Worm (Caenorhabditis elegans) whole organism, young adult: Measurements from ENCODE around the gene fbxc-50.

Source experiments
- D2030.7 ChIP-seq: fragments of 200-800 bp; sonication (Bioruptor generic); IDR thresholded peaks from 2 replicates; pipeline ENCODE4 v1.3.6; 2022; ENCODE audit warnings: missing genetic modification reagents, missing genetic modification characterization, missing compliant biosample characterization
- K12H6.12 ChIP-seq: fragments of 200-800 bp; sonication (Bioruptor generic); optimal IDR thresholded peaks from 2 replicates; lab custom pipeline; 2018; ENCODE audit warnings: mild to moderate bottlenecking, missing genetic modification characterization, missing compliant biosample characterization
- akir-1 ChIP-seq: fragments of 200-800 bp; sonication (Bioruptor generic); optimal IDR thresholded peaks from 2 replicates; lab custom pipeline; 2018; ENCODE audit warnings: mild to moderate bottlenecking, missing genetic modification characterization, moderate library complexity, missing compliant biosample characterization
- aptf-2 ChIP-seq: fragments of 200-800 bp; sonication (Bioruptor generic); conservative IDR thresholded peaks from 2 replicates; pipeline ENCODE4 v1.3.6; 2022; ENCODE audit warnings: missing genetic modification reagents, missing genetic modification characterization, missing compliant biosample characterization
- attf-6 ChIP-seq: fragments of 200-800 bp; sonication (Bioruptor generic); IDR thresholded peaks from 2 replicates; pipeline ENCODE4 v1.3.6; 2022; ENCODE audit warnings: missing genetic modification reagents, missing genetic modification characterization, missing compliant biosample characterization
- bed-1 ChIP-seq: fragments of 200-800 bp; sonication (Bioruptor generic); IDR thresholded peaks from 2 replicates; pipeline ENCODE4 v1.3.6; 2022; ENCODE audit warnings: missing genetic modification reagents, missing genetic modification characterization, missing compliant biosample characterization
- cebp-1 ChIP-seq, 2 experiments: fragments of 200-800 bp in 1 of 2; sonication (Bioruptor generic) in 1 of 2; sonication (generic microtip) in 1 of 2; IDR thresholded peaks in 1 of 2; optimal IDR thresholded peaks in 1 of 2; 2 replicates each; pipeline versions ENCODE4 v1.3.6 to Lab custom; 2017 to 2022; ENCODE audit warnings: missing compliant biosample characterization in 2 of 2, missing genetic modification characterization in 2 of 2, mild to moderate bottlenecking in 1 of 2, missing genetic modification reagents in 1 of 2, moderate library complexity in 1 of 2
- cebp-2 ChIP-seq: fragments of 200-800 bp; sonication (Bioruptor generic); IDR thresholded peaks from 2 replicates; pipeline ENCODE4 v1.3.6; 2022; ENCODE audit warnings: missing genetic modification characterization, missing compliant biosample characterization
- ceh-58 ChIP-seq: fragments of 200-800 bp; sonication (Bioruptor generic); IDR thresholded peaks from 2 replicates; pipeline ENCODE4 v1.3.6; 2022; ENCODE audit warnings: missing genetic modification characterization, missing compliant biosample characterization
- dox-1 ChIP-seq: fragments of 200-800 bp; sonication (Bioruptor generic); IDR thresholded peaks from 2 replicates; pipeline ENCODE4 v1.3.6; 2022; ENCODE audit warnings: missing genetic modification reagents, missing genetic modification characterization, missing compliant biosample characterization
- dpff-1 ChIP-seq: sonication (generic microtip); optimal IDR thresholded peaks from 2 replicates; lab custom pipeline; 2017; ENCODE audit warnings: mild to moderate bottlenecking, missing genetic modification characterization, missing compliant biosample characterization
- efl-1 ChIP-seq: fragments of 150-350 bp; optimal IDR thresholded peaks from 2 replicates; lab custom pipeline; 2014; ENCODE audit warnings: missing biosample characterization, missing genetic modification reagents, missing genetic modification characterization
- fkh-3 ChIP-seq: sonication (generic microtip); optimal IDR thresholded peaks from 2 replicates; lab custom pipeline; 2016; ENCODE audit warnings: mild to moderate bottlenecking, missing genetic modification characterization, missing compliant biosample characterization
- him-1 ChIP-seq: sonication (generic microtip); optimal IDR thresholded peaks from 2 replicates; lab custom pipeline; 2016; ENCODE audit warnings: missing genotype, missing genetic modification reagents, missing genetic modification characterization, missing compliant biosample characterization
- hlh-26 ChIP-seq: fragments of 200-800 bp; sonication (Bioruptor generic); conservative IDR thresholded peaks from 2 replicates; pipeline ENCODE4 v1.3.6; 2022; ENCODE audit warnings: missing genetic modification reagents, missing genetic modification characterization, missing compliant biosample characterization
- hmg-1.2 ChIP-seq: fragments of 200-800 bp; sonication (Bioruptor generic); IDR thresholded peaks from 2 replicates; pipeline ENCODE4 v1.3.6; 2022; ENCODE audit warnings: missing genetic modification reagents, missing genetic modification characterization, missing compliant biosample characterization
- hrde-1 ChIP-seq: sonication (generic microtip); optimal IDR thresholded peaks from 2 replicates; lab custom pipeline; 2016; ENCODE audit warnings: missing genetic modification characterization, mild to moderate bottlenecking, missing compliant biosample characterization, moderate library complexity, missing genotype, missing genetic modification reagents, borderline replicate concordance
- hsf-1 ChIP-seq: fragments of 200-800 bp; sonication (Bioruptor generic); IDR thresholded peaks from 2 replicates; pipeline ENCODE4 v1.3.6; 2022; ENCODE audit warnings: missing genetic modification reagents, missing genetic modification characterization, missing compliant biosample characterization
- let-526 ChIP-seq: fragments of 200-800 bp; sonication (Bioruptor generic); IDR thresholded peaks from 2 replicates; pipeline ENCODE4 v1.3.6; 2022; ENCODE audit warnings: missing genetic modification reagents, missing genetic modification characterization, missing compliant biosample characterization
- lin-35 ChIP-seq, 3 experiments: fragments of 150-350 bp in 2 of 3; sonication (generic microtip) in 1 of 3; optimal IDR thresholded peaks; 2 replicates each; lab custom pipeline; 2014 to 2018; ENCODE audit warnings: missing biosample characterization in 3 of 3, missing genetic modification characterization in 3 of 3, missing genetic modification reagents in 3 of 3
- lsl-1 ChIP-seq: fragments of 200-800 bp; sonication (Bioruptor generic); optimal IDR thresholded peaks from 2 replicates; lab custom pipeline; 2018; ENCODE audit warnings: mild to moderate bottlenecking, missing genetic modification characterization, moderate library complexity, missing compliant biosample characterization
- madf-6 ChIP-seq: fragments of 200-800 bp; sonication (Bioruptor generic); IDR thresholded peaks from 2 replicates; pipeline ENCODE4 v1.3.6; 2022; ENCODE audit warnings: missing genetic modification reagents, missing genetic modification characterization, missing compliant biosample characterization
- madf-8 ChIP-seq: fragments of 200-800 bp; sonication (Bioruptor generic); conservative IDR thresholded peaks from 2 replicates; pipeline ENCODE4 v1.3.6; 2022; ENCODE audit warnings: missing genetic modification reagents, missing genetic modification characterization, missing compliant biosample characterization
- mel-28 ChIP-seq: sonication (generic microtip); optimal IDR thresholded peaks from 2 replicates; lab custom pipeline; 2016; ENCODE audit warnings: borderline replicate concordance, mild to moderate bottlenecking, missing genetic modification characterization, missing compliant biosample characterization
- mes-4 ChIP-seq: sonication (generic microtip); optimal IDR thresholded peaks from 2 replicates; lab custom pipeline; 2016; ENCODE audit warnings: missing genotype, missing genetic modification characterization, missing compliant biosample characterization
- mxl-1 ChIP-seq: sonication (generic microtip); optimal IDR thresholded peaks from 2 replicates; lab custom pipeline; 2016; ENCODE audit warnings: missing genetic modification characterization, missing compliant biosample characterization
- nfyb-1 ChIP-seq: fragments of 200-800 bp; sonication (Bioruptor generic); IDR thresholded peaks from 2 replicates; pipeline ENCODE4 v1.3.6; 2022; ENCODE audit warnings: missing genetic modification reagents, missing genetic modification characterization, missing compliant biosample characterization
- nhr-27 ChIP-seq: fragments of 200-800 bp; sonication (Bioruptor generic); optimal IDR thresholded peaks from 2 replicates; lab custom pipeline; 2018; ENCODE audit warnings: mild to moderate bottlenecking, missing genetic modification characterization, moderate library complexity, missing compliant biosample characterization
- nhr-80 ChIP-seq: sonication (generic microtip); optimal IDR thresholded peaks from 2 replicates; lab custom pipeline; 2016; ENCODE audit warnings: missing genetic modification characterization, missing compliant biosample characterization
- nhr-90 ChIP-seq: sonication (generic microtip); optimal IDR thresholded peaks from 2 replicates; lab custom pipeline; 2016; ENCODE audit warnings: missing genotype, mild to moderate bottlenecking, missing genetic modification characterization, missing compliant biosample characterization
- sdz-38 ChIP-seq: sonication (generic microtip); optimal IDR thresholded peaks from 2 replicates; lab custom pipeline; 2016; ENCODE audit warnings: missing genotype, missing genetic modification characterization, missing compliant biosample characterization
- sea-2 ChIP-seq: fragments of 200-800 bp; sonication (Bioruptor generic); IDR thresholded peaks from 2 replicates; pipeline ENCODE4 v1.3.6; 2022; ENCODE audit warnings: missing genetic modification characterization, missing compliant biosample characterization
- snpc-4 ChIP-seq, 5 experiments: fragments of 150-350 bp in 1 of 5; sonication (generic microtip) in 4 of 5; optimal IDR thresholded peaks; 2 replicates each; lab custom pipeline; 2014 to 2018; ENCODE audit warnings: missing genetic modification characterization in 5 of 5, missing biosample characterization in 3 of 5, antibody characterized with exemption in 2 of 5, mild to moderate bottlenecking in 2 of 5, missing compliant biosample characterization in 2 of 5, missing genotype in 2 of 5, moderate library complexity in 2 of 5, missing genetic modification reagents in 1 of 5
- sptf-2 ChIP-seq: fragments of 200-800 bp; sonication (Bioruptor generic); optimal IDR thresholded peaks from 2 replicates; lab custom pipeline; 2018; ENCODE audit warnings: mild to moderate bottlenecking, missing genetic modification characterization, missing compliant biosample characterization
- xnd-1 ChIP-seq: sonication (generic microtip); optimal IDR thresholded peaks from 2 replicates; lab custom pipeline; 2016; ENCODE audit warnings: missing genotype, missing genetic modification reagents, missing genetic modification characterization, missing compliant biosample characterization
- zfh-2 ChIP-seq: fragments of 200-800 bp; sonication (Bioruptor generic); conservative IDR thresholded peaks from 2 replicates; pipeline ENCODE4 v1.3.6; 2022; ENCODE audit warnings: missing genetic modification reagents, missing genetic modification characterization, missing compliant biosample characterization
- zim-3 ChIP-seq: sonication (generic microtip); optimal IDR thresholded peaks from 2 replicates; lab custom pipeline; 2017; ENCODE audit warnings: mild to moderate bottlenecking, missing genetic modification characterization, moderate library complexity, missing compliant biosample characterization
- ztf-25 ChIP-seq: fragments of 200-800 bp; sonication (Bioruptor generic); IDR thresholded peaks from 2 replicates; pipeline ENCODE4 v1.3.6; 2022; ENCODE audit warnings: missing genetic modification reagents, missing genetic modification characterization, missing compliant biosample characterization
- ztf-28 ChIP-seq: fragments of 200-800 bp; sonication (Bioruptor generic); IDR thresholded peaks from 2 replicates; pipeline ENCODE4 v1.3.6; 2022; ENCODE audit warnings: missing genetic modification reagents, missing genetic modification characterization, missing compliant biosample characterization

The fbxc-50 gene

DNA sequence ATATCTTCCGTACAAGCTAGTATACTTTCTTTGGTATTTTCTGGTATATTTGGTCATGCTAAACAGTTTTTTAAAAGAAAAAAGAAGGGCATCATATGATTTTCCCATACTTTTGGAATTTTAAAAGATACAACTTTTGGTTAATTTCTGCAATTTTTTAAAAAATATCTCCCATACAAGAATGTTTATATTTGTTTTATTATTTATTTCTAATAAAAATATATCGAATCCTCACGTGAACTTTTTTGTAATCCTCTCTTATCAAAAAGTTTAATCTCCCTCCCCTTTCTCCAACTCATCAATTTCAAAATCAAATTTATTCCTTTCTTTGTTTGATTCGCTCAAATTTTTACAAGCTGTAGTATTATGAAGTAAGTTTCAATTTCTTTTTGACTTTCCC, 34.4 kb upstream of the fbxc-50 start, which contains the start of gene nep-13 (continued):
- no peak for TF ChIP-seq hrde-1
- no peak for TF ChIP-seq mes-4 (tag; lab: Kevin White, UChicago)
- TF ChIP-seq fkh-3, result no peak
- TF ChIP-seq, all 124 proteins: peak for 0

DNA sequence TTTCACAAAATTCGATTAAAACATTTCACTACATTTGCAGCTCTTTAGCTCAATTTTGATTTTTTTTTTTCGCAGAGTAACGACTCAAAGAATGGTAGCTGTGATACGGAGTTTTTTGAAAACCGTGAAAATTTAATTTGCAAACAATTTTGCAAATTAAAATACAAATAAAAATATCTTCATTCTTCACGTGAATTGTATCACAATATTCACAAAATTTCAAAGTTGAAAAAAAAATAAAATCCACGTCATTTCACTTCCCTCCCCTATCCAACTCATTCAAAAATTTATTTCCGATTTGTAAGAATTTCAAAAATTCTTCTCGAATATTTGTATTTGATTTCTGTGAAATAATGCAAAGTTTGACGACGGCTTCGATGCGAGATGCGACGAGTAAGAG, 30.7 kb upstream of the fbxc-50 start, which contains the start of gene wht-4:
Gene wht-4, plus strand, starts transcription at position 301 of the 400 bp plus-strand sequence.
- no peak for TF ChIP-seq D2030.7 (GFP tag; lab: Robert Waterston, UW)
- no peak for TF ChIP-seq cebp-1 (GFP tag; IDR thresholded peaks at IDR 0.05; lab: Robert Waterston, UW)
- no peak for TF ChIP-seq cebp-1 (tag; optimal IDR thresholded peaks at IDR 0.05; lab: Kevin White, UChicago)
- TF ChIP-seq bed-1 (GFP tag; lab: Robert Waterston, UW), result no peak
- TF ChIP-seq, all 124 proteins: peak for 0

DNA sequence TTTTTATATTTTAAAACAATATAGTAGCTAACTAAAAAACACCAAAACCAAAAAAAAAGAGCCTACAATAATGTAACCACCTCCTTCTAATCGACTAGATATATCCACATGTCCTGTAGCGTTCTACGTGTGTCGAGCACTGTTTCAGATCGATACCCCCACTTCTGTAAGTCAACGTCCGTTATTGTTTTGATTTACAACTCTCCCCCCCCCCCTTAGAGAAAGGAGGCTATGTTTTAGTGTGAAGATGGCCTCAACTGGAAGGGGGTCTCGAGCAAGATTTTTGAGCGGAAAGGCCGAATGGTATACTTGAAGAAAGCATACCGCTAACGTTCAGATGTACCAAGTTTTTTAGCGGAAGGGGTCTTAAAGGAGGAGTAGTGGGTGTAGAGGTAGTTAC, 29.8 kb upstream of the fbxc-50 start, which contains the start of gene F02E11.4:
Gene F02E11.4, minus strand, starts transcription at position 101 of the 400 bp plus-strand sequence.
- TF ChIP-seq him-1 (tag; lab: Kevin White, UChicago), result no peak
- TF ChIP-seq nfyb-1 (GFP tag; lab: Robert Waterston, UW), result no peak
- TF ChIP-seq xnd-1, result no peak
- no peak for TF ChIP-seq lin-35 (GFP tag; optimal IDR thresholded peaks at IDR 0.05; lab: Kevin White, UChicago)
- no peak for TF ChIP-seq ztf-28
- no peak for TF ChIP-seq hmg-1.2
- no peak for TF ChIP-seq ztf-25 (GFP tag; lab: Robert Waterston, UW)
- TF ChIP-seq snpc-4 (GFP tag; optimal IDR thresholded peaks at IDR 0.05; lab: Kevin White, UChicago), result no peak
- TF ChIP-seq snpc-4 (tag; optimal IDR thresholded peaks at IDR 0.05; lab: Kevin White, UChicago), result no peak
- no peak for TF ChIP-seq akir-1
- TF ChIP-seq mxl-1 (tag; lab: Kevin White, UChicago), result no peak
- TF ChIP-seq fkh-3, result no peak
- no peak for TF ChIP-seq dox-1 (GFP tag; lab: Robert Waterston, UW)
- no peak for TF ChIP-seq zim-3
- TF ChIP-seq ceh-58, result no peak
- no peak for TF ChIP-seq sptf-2 (GFP tag; lab: Kevin White, UChicago)
- TF ChIP-seq, all 124 proteins: peak for 0

DNA sequence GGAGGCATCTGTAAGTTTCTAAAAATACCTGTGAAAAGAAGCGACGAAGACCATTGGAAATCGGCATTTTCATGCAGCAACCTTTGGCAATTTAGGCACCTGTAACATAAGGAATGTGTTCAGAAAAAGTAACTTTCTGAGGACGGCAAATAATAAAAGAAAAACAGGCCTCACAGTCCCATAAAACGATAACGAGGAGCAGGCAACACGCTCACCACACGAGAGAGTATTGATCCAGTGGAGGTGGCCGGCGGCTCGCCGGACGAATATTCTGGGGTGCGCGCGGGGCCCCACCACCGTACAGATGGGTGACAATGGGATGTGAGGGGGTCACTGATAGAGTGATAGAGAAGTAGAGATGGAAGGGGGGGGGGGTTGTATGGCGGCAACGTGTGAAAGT, 27.0 kb upstream of the fbxc-50 start, which contains the start of gene F02E11.3:
Gene F02E11.3, minus strand, starts transcription at position 101 of the 400 bp plus-strand sequence.
- TF ChIP-seq K12H6.12 (tag; lab: Kevin White, UChicago) (no peak), zfh-2 (GFP tag; lab: Robert Waterston, UW) (0 out of 2 replicates have a peak, but pooled peaks have one; percentile 43)

DNA sequence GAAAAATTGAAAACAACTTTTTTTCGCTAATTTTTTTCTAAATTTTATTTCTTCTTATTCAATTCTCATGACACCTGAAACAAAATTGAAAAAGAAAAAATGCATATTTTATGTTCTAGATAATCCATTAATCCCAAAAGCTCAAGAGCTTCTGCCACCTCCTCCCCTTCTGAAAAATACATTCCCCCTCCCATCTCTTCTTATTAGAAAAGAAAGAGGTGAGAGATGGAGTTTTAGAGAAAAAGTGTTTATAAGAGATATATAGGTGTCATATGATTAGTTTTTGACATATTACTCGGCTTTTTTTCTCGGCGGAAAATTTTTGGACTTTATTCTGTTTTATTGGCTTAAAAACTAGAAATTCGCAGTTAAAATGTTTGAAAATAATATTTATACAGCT, 22.7 kb upstream of the fbxc-50 start:
- no peak for TF ChIP-seq madf-6 (GFP tag; lab: Robert Waterston, UW)
- no peak for TF ChIP-seq hsf-1
- no peak for TF ChIP-seq nhr-27 (tag; lab: Kevin White, UChicago)
- no peak for TF ChIP-seq madf-8 (GFP tag; lab: Robert Waterston, UW)
- no peak for TF ChIP-seq lsl-1 (GFP tag; lab: Kevin White, UChicago)
- TF ChIP-seq aptf-2 (GFP tag; lab: Robert Waterston, UW), result no peak
- no peak for TF ChIP-seq nhr-90 (tag; lab: Kevin White, UChicago)
- no peak for TF ChIP-seq attf-6 (GFP tag; lab: Robert Waterston, UW)
- TF ChIP-seq mel-28 (tag; lab: Kevin White, UChicago), result no peak
- TF ChIP-seq cebp-2, result no peak
- no peak for TF ChIP-seq let-526 (GFP tag; lab: Robert Waterston, UW)
- no peak for TF ChIP-seq efl-1 (GFP tag; lab: Kevin White, UChicago)
- TF ChIP-seq hlh-26 (GFP tag; lab: Robert Waterston, UW), result no peak
- no peak for TF ChIP-seq mes-4 (tag; lab: Kevin White, UChicago)
- no peak for TF ChIP-seq dpff-1 (tag; lab: Kevin White, UChicago)
- TF ChIP-seq nhr-80 (tag; lab: Kevin White, UChicago), result no peak
- TF ChIP-seq sdz-38 (tag; lab: Kevin White, UChicago), result no peak
- no peak for TF ChIP-seq lin-35 (GFP tag; optimal IDR thresholded peaks at IDR 0.05; lab: Kevin White, UChicago)
- no peak for TF ChIP-seq sea-2 (GFP tag; lab: Robert Waterston, UW)
- TF ChIP-seq, all 124 proteins: peak for 0
